Worm (Caenorhabditis elegans) whole organism, L3 larva: ENCODE data around the gene nasp-1.

ENCODE experiments used
- R02D3.7 ChIP-seq: fragments of 150-350 bp; optimal IDR thresholded peaks from 2 replicates; lab custom pipeline; 2014; ENCODE audit warnings: missing biosample characterization, missing genetic modification characterization
- aly-2 ChIP-seq: fragments of 150-350 bp; optimal IDR thresholded peaks from 2 replicates; lab custom pipeline; 2014; ENCODE audit warnings: missing biosample characterization, missing genetic modification characterization
- ama-1 ChIP-seq: fragments of 150-350 bp; optimal IDR thresholded peaks from 2 replicates; lab custom pipeline; 2018
- ceh-16 ChIP-seq: sonication (generic microtip); optimal IDR thresholded peaks from 2 replicates; lab custom pipeline; 2017; ENCODE audit warnings: missing biosample characterization, missing genetic modification characterization
- ceh-28 ChIP-seq: fragments of 150-350 bp; optimal IDR thresholded peaks from 2 replicates; lab custom pipeline; 2014; ENCODE audit warnings: missing biosample characterization, missing genetic modification reagents, missing genetic modification characterization
- ceh-82 ChIP-seq: fragments of 150-350 bp; optimal IDR thresholded peaks from 2 replicates; lab custom pipeline; 2014; ENCODE audit warnings: missing biosample characterization, missing genetic modification characterization
- ceh-9 ChIP-seq: sonication (generic microtip); optimal IDR thresholded peaks from 2 replicates; lab custom pipeline; 2018; ENCODE audit warnings: missing biosample characterization, missing genetic modification characterization
- daf-12 ChIP-seq: fragments of 150-350 bp; optimal IDR thresholded peaks from 2 replicates; lab custom pipeline; 2014; ENCODE audit warnings: missing biosample characterization, missing genetic modification reagents, missing genetic modification characterization
- egl-27 ChIP-seq: sonication (generic microtip); optimal IDR thresholded peaks from 4 replicates; lab custom pipeline; 2017; ENCODE audit warnings: missing biosample characterization, missing genetic modification reagents, missing genetic modification characterization
- elt-1 ChIP-seq: fragments of 150-350 bp; optimal IDR thresholded peaks from 2 replicates; lab custom pipeline; 2014; ENCODE audit warnings: missing biosample characterization, missing genetic modification characterization
- elt-2 ChIP-seq: sonication (generic microtip); optimal IDR thresholded peaks from 2 replicates; lab custom pipeline; 2016; ENCODE audit warnings: missing genetic modification reagents, mild to moderate bottlenecking, missing genetic modification characterization, missing compliant biosample characterization
- elt-3 ChIP-seq, 3 experiments: fragments of 150-350 bp in 1 of 3; sonication (generic microtip) in 2 of 3; optimal IDR thresholded peaks; 2 replicates in 2 of 3; 4 replicates in 1 of 3; lab custom pipeline; 2014 to 2017; ENCODE audit warnings: missing biosample characterization in 3 of 3, missing genetic modification characterization in 3 of 3
- eor-1 ChIP-seq, 2 experiments: fragments of 150-350 bp; optimal IDR thresholded peaks; 2 replicates each; lab custom pipeline; 2014 to 2018; ENCODE audit warnings: missing biosample characterization in 2 of 2, missing genetic modification characterization in 2 of 2
- fkh-10 ChIP-seq: sonication (generic microtip); optimal IDR thresholded peaks from 2 replicates; lab custom pipeline; 2017; ENCODE audit warnings: missing biosample characterization, missing genetic modification reagents, missing genetic modification characterization
- fkh-2 ChIP-seq: fragments of 150-350 bp; optimal IDR thresholded peaks from 2 replicates; lab custom pipeline; 2014; ENCODE audit warnings: missing biosample characterization, missing genetic modification reagents, missing genetic modification characterization
- fos-1 ChIP-seq: fragments of 150-350 bp; optimal IDR thresholded peaks from 2 replicates; lab custom pipeline; 2014; ENCODE audit warnings: missing biosample characterization, missing genetic modification characterization
- hmg-11 ChIP-seq: sonication (generic microtip); optimal IDR thresholded peaks from 2 replicates; lab custom pipeline; 2016; ENCODE audit warnings: missing genetic modification characterization, missing compliant biosample characterization
- jun-1 ChIP-seq: fragments of 150-350 bp; optimal IDR thresholded peaks from 2 replicates; lab custom pipeline; 2014; ENCODE audit warnings: missing biosample characterization, missing genetic modification reagents, missing genetic modification characterization
- lin-15B ChIP-seq: fragments of 150-350 bp; optimal IDR thresholded peaks from 2 replicates; lab custom pipeline; 2014; ENCODE audit warnings: missing biosample characterization, missing genetic modification characterization
- lin-39 ChIP-seq: fragments of 150-350 bp; optimal IDR thresholded peaks from 2 replicates; lab custom pipeline; 2018; ENCODE audit warnings: missing biosample characterization, missing genetic modification reagents, missing genetic modification characterization
- lsy-12 ChIP-seq: sonication (generic microtip); optimal IDR thresholded peaks from 2 replicates; lab custom pipeline; 2016; ENCODE audit warnings: mild to moderate bottlenecking, missing genetic modification characterization, missing compliant biosample characterization
- mdl-1 ChIP-seq: fragments of 150-350 bp; optimal IDR thresholded peaks from 2 replicates; lab custom pipeline; 2014; ENCODE audit warnings: missing biosample characterization, missing genetic modification characterization
- mml-1 ChIP-seq: fragments of 150-350 bp; sonication (generic microtip); optimal IDR thresholded peaks from 3 replicates; lab custom pipeline; 2014; ENCODE audit warnings: missing biosample characterization, missing genetic modification characterization
- nfya-1 ChIP-seq: sonication (generic microtip); optimal IDR thresholded peaks from 2 replicates; lab custom pipeline; 2017; ENCODE audit warnings: missing genetic modification characterization, mild to moderate bottlenecking, missing compliant biosample characterization, antibody characterized with exemption, moderate library complexity; ENCODE audit not compliant: insufficient read depth
- nhr-11 ChIP-seq: fragments of 150-350 bp; optimal IDR thresholded peaks from 2 replicates; lab custom pipeline; 2014; ENCODE audit warnings: missing biosample characterization, missing genetic modification characterization
- nhr-12 ChIP-seq: fragments of 150-350 bp; optimal IDR thresholded peaks from 2 replicates; lab custom pipeline; 2014; ENCODE audit warnings: missing biosample characterization, missing genetic modification characterization
- nhr-237 ChIP-seq: fragments of 150-350 bp; optimal IDR thresholded peaks from 2 replicates; lab custom pipeline; 2014; ENCODE audit warnings: missing biosample characterization, missing genetic modification characterization
- nhr-25 ChIP-seq: sonication (generic microtip); optimal IDR thresholded peaks from 2 replicates; lab custom pipeline; 2017; ENCODE audit warnings: missing biosample characterization, missing genetic modification characterization
- nhr-28 ChIP-seq: fragments of 150-350 bp; optimal IDR thresholded peaks from 2 replicates; lab custom pipeline; 2014; ENCODE audit warnings: missing biosample characterization, missing genetic modification characterization
- nhr-43 ChIP-seq: sonication (generic microtip); optimal IDR thresholded peaks from 2 replicates; lab custom pipeline; 2016; ENCODE audit warnings: mild to moderate bottlenecking, missing genetic modification characterization, missing compliant biosample characterization; ENCODE audit not compliant: poor library complexity, severe bottlenecking
- nhr-67 ChIP-seq: fragments of 150-350 bp; optimal IDR thresholded peaks from 2 replicates; lab custom pipeline; 2014; ENCODE audit warnings: missing biosample characterization, missing genetic modification characterization
- nhr-76 ChIP-seq: fragments of 150-350 bp; sonication (generic microtip); optimal IDR thresholded peaks from 5 replicates; lab custom pipeline; 2014; ENCODE audit warnings: missing biosample characterization, missing genetic modification characterization
- nhr-77 ChIP-seq: fragments of 150-350 bp; optimal IDR thresholded peaks from 2 replicates; lab custom pipeline; 2014; ENCODE audit warnings: missing biosample characterization, missing genetic modification characterization
- pha-4 ChIP-seq: fragments of 150-350 bp; optimal IDR thresholded peaks from 2 replicates; lab custom pipeline; 2014; ENCODE audit warnings: missing biosample characterization, missing genetic modification reagents, missing genetic modification characterization
- pqm-1 ChIP-seq: fragments of 150-350 bp; optimal IDR thresholded peaks from 2 replicates; lab custom pipeline; 2017; ENCODE audit warnings: missing biosample characterization, missing genetic modification characterization, inconsistent platforms
- sea-2 ChIP-seq: fragments of 150-350 bp; sonication (generic microtip); optimal IDR thresholded peaks from 4 replicates; lab custom pipeline; 2014; ENCODE audit warnings: missing biosample characterization, missing genetic modification reagents, missing genetic modification characterization
- snpc-4 ChIP-seq: fragments of 150-350 bp; optimal IDR thresholded peaks from 2 replicates; lab custom pipeline; 2014; ENCODE audit warnings: missing biosample characterization, missing genetic modification characterization
- tbx-2 ChIP-seq: sonication (generic microtip); optimal IDR thresholded peaks from 2 replicates; lab custom pipeline; 2016; ENCODE audit warnings: mild to moderate bottlenecking, missing genetic modification characterization, missing compliant biosample characterization
- unc-39 ChIP-seq: sonication (generic microtip); optimal IDR thresholded peaks from 4 replicates; lab custom pipeline; 2017; ENCODE audit warnings: missing biosample characterization, missing genetic modification characterization
- unc-62 ChIP-seq: fragments of 150-350 bp; sonication (generic microtip); optimal IDR thresholded peaks from 4 replicates; lab custom pipeline; 2014; ENCODE audit warnings: missing biosample characterization, missing genetic modification reagents, missing genetic modification characterization
- zag-1 ChIP-seq: fragments of 150-350 bp; optimal IDR thresholded peaks from 2 replicates; lab custom pipeline; 2014; ENCODE audit warnings: missing biosample characterization, missing genetic modification characterization
- ztf-11 ChIP-seq: fragments of 150-350 bp; optimal IDR thresholded peaks from 2 replicates; lab custom pipeline; 2014; ENCODE audit warnings: missing biosample characterization, missing genetic modification characterization
- ztf-4 ChIP-seq: fragments of 150-350 bp; optimal IDR thresholded peaks from 2 replicates; lab custom pipeline; 2014; ENCODE audit warnings: missing biosample characterization, missing genetic modification characterization

Gene nasp-1

ce11 chrII:11097154-11097887, 9.1 kb upstream of the nasp-1 start, which contains the start of the genes rpl-36.A and nuo-1 (continued):
- TF ChIP-seq pqm-1 (tag; lab: Kevin White, UChicago) (peak; percentile 33), nhr-67 (tag; lab: Kevin White, UChicago) (no peak), ceh-28 (tag; lab: Kevin White, UChicago) (peak; percentile 41), elt-2 (tag; lab: Kevin White, UChicago) (peak; percentile 45), lin-15B (tag; lab: Kevin White, UChicago) (peak; percentile 92), egl-27 (no peak), fkh-10 (peak; percentile 17), ceh-16 (tag; lab: Kevin White, UChicago) (no peak), jun-1 (tag; lab: Kevin White, UChicago) (peak; percentile 31), lin-39 (tag; lab: Kevin White, UChicago) (peak; percentile 96), ztf-4 (tag; lab: Kevin White, UChicago) (no peak), nhr-25 (peak; percentile 83), mml-1 (tag; lab: Kevin White, UChicago) (no peak), fkh-2 (tag; lab: Kevin White, UChicago) (no peak), nhr-43 (tag; lab: Kevin White, UChicago) (peak; percentile 41), zag-1 (tag; lab: Kevin White, UChicago) (no peak), snpc-4 (tag; lab: Kevin White, UChicago) (peak; percentile 80), nhr-76 (tag; lab: Kevin White, UChicago) (peak; percentile 21)

- TF ChIP-seq lin-39 (tag; lab: Kevin White, UChicago) (no peak), elt-1 (tag; lab: Kevin White, UChicago) (no peak), lin-15B (tag; lab: Kevin White, UChicago) (no peak)
Measured at ce11 chrII:11099841-11100240, 6.6 kb upstream of the nasp-1 start, which contains the start of gene C09H10.4. C09H10.4 (plus strand) TSS chrII:11100141.

ce11 chrII:11101171-11101570, 5.2 kb upstream of the nasp-1 start:
- TF ChIP-seq lsy-12 (tag; lab: Kevin White, UChicago): no peak
- TF ChIP-seq nhr-12 (tag; lab: Kevin White, UChicago): no peak
- no peak for TF ChIP-seq mdl-1 (tag; lab: Kevin White, UChicago)

ce11 chrII:11103052-11103451, 3.4 kb upstream of the nasp-1 start:
- TF ChIP-seq fkh-10: no peak
- no peak for TF ChIP-seq aly-2
- TF ChIP-seq lsy-12 (tag; lab: Kevin White, UChicago): no peak
- no peak for TF ChIP-seq unc-39
- no peak for TF ChIP-seq mdl-1 (tag; lab: Kevin White, UChicago)
- peak; percentile 49 for TF ChIP-seq snpc-4 (tag; lab: Kevin White, UChicago)
- TF ChIP-seq nhr-11 (tag; lab: Kevin White, UChicago): no peak
- TF ChIP-seq daf-12: no peak
- TF ChIP-seq ceh-9 (tag; lab: Kevin White, UChicago): no peak
- TF ChIP-seq elt-2 (tag; lab: Kevin White, UChicago): peak; percentile 48
- TF ChIP-seq nhr-43 (tag; lab: Kevin White, UChicago): no peak
- TF ChIP-seq nhr-77 (tag; lab: Kevin White, UChicago): no peak
- TF ChIP-seq pqm-1 (tag; lab: Kevin White, UChicago): peak; percentile 29
- TF ChIP-seq zag-1 (tag; lab: Kevin White, UChicago): no peak
- TF ChIP-seq R02D3.7 (tag; lab: Kevin White, UChicago): no peak
- TF ChIP-seq nhr-12 (tag; lab: Kevin White, UChicago): no peak
- TF ChIP-seq jun-1 (tag; lab: Kevin White, UChicago): no peak
- no peak for TF ChIP-seq ceh-16 (tag; lab: Kevin White, UChicago)
- TF ChIP-seq nhr-25: peak; percentile 83
- no peak for TF ChIP-seq elt-3 (tag; optimal IDR thresholded peaks at IDR 0.05; lab: Kevin White, UChicago)
- peak; percentile 11 for TF ChIP-seq hmg-11 (tag; lab: Kevin White, UChicago)
- no peak for TF ChIP-seq eor-1 (tag; optimal IDR thresholded peaks at IDR 0.05; lab: Kevin White, UChicago)
- no peak for TF ChIP-seq nhr-237 (tag; lab: Kevin White, UChicago)
- no peak for TF ChIP-seq egl-27
- peak; percentile 79 for TF ChIP-seq lin-39 (tag; lab: Kevin White, UChicago)
- no peak for TF ChIP-seq ceh-82
- peak; percentile 76 for TF ChIP-seq nfya-1 (tag; lab: Kevin White, UChicago)
- no peak for TF ChIP-seq ztf-11
- no peak for TF ChIP-seq tbx-2
- no peak for TF ChIP-seq fos-1
- no peak for TF ChIP-seq ztf-4 (tag; lab: Kevin White, UChicago)
- no peak for TF ChIP-seq ama-1 (lab: Kevin White, UChicago)
- no peak for TF ChIP-seq fkh-2 (tag; lab: Kevin White, UChicago)
- no peak for TF ChIP-seq sea-2 (GFP tag; lab: Kevin White, UChicago)
- no peak for TF ChIP-seq nhr-67 (tag; lab: Kevin White, UChicago)
- no peak for TF ChIP-seq nhr-28 (tag; lab: Kevin White, UChicago)
- no peak for TF ChIP-seq ceh-28 (tag; lab: Kevin White, UChicago)
- TF ChIP-seq pha-4 (tag; lab: Kevin White, UChicago): peak; percentile 84
- no peak for TF ChIP-seq unc-62 (GFP tag; lab: Kevin White, UChicago)
- no peak for TF ChIP-seq elt-1 (tag; lab: Kevin White, UChicago)
